Worm (Caenorhabditis elegans): Measurements from ENCODE around the gene F38B6.8.

The F38B6.8 gene

ce11 chrX:6705156-6705555, 22.6 kb upstream of the F38B6.8 start:
- TF ChIP-seq Y79H2A.3 (GFP tag; conservative IDR thresholded peaks at IDR 0.05) (no peak), lsy-27 (tag; optimal IDR thresholded peaks at IDR 0.05; ENCODE audit: borderline replicate concordance, insufficient read depth) (no peak), K11D2.4 (GFP tag; IDR thresholded peaks at IDR 0.05) (no peak), ceh-58 (GFP tag; IDR thresholded peaks at IDR 0.05) (no peak), rcor-1 (GFP tag; IDR thresholded peaks at IDR 0.05) (no peak), nhr-90 (tag; optimal IDR thresholded peaks at IDR 0.05) (no peak), F39B2.1 (GFP tag; IDR thresholded peaks at IDR 0.05) (no peak), rec-8 (tag; optimal IDR thresholded peaks at IDR 0.05) (no peak), lsl-1 (GFP tag; optimal IDR thresholded peaks at IDR 0.05) (no peak), egrh-3 (GFP tag; IDR thresholded peaks at IDR 0.05) (no peak), nhr-80 (tag; optimal IDR thresholded peaks at IDR 0.05) (no peak), ztf-28 (GFP tag; IDR thresholded peaks at IDR 0.05) (no peak)

- TF ChIP-seq nhr-27 (tag; optimal IDR thresholded peaks at IDR 0.05): no peak
- TF ChIP-seq K11D2.4 (GFP tag; IDR thresholded peaks at IDR 0.05): 0 out of 2 replicates have a peak, but pooled peaks have one; percentile 20
- TF ChIP-seq sea-2 (GFP tag; IDR thresholded peaks at IDR 0.05): 0 out of 2 replicates have a peak, but pooled peaks have one; percentile 30
- 0 out of 2 replicates have a peak, but pooled peaks have one; percentile 33 for TF ChIP-seq hsf-1 (GFP tag; IDR thresholded peaks at IDR 0.05)
Observed at ce11 chrX:6702249-6702648, 19.7 kb upstream of the F38B6.8 start, which contains the start of gene acr-2. acr-2 (plus strand) TSS chrX:6702549.

- no peak for TF ChIP-seq bed-2 (GFP tag; IDR thresholded peaks at IDR 0.05)
- no peak for TF ChIP-seq ztf-28 (GFP tag; IDR thresholded peaks at IDR 0.05)
- no peak for TF ChIP-seq pha-4 (tag; optimal IDR thresholded peaks at IDR 0.05)
- TF ChIP-seq hmg-20 (GFP tag; IDR thresholded peaks at IDR 0.05): no peak
- no peak for TF ChIP-seq lin-35 (GFP tag; optimal IDR thresholded peaks at IDR 0.05)
Observed at ce11 chrX:6698267-6698666, 15.7 kb upstream of the F38B6.8 start, which contains the start of the genes F38B6.7 and F38B6.2. F38B6.7 (minus strand) TSS chrX:6698367. F38B6.2 (plus strand) TSS chrX:6698533.

DNA sequence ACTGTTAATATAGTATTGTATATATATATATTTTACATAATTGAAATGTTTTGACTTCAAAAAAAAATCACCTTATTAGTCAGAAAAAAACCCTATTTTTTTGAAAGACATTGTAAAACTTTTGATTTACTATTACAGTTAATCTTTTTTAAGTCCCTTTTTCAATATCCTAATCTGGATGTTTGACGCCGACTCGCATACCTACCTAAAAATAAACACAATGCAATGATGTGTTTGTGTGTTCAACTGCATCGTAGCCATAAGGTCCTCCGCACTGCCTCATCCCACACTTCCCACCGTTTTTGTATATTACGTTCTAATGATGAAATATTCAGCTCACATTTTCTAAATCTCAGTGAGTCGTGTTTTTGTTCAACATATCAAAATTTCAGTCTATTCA, 10.7 kb upstream of the F38B6.8 start, which contains the start of gene F38B6.3:
TSS of gene F38B6.3 (plus strand) at position 301 of the 400 bp plus-strand sequence.
- TF ChIP-seq ceh-100 (GFP tag; IDR thresholded peaks at IDR 0.05) (no peak), T26A5.8 (tag; optimal IDR thresholded peaks at IDR 0.05) (no peak), K11D2.4 (GFP tag; IDR thresholded peaks at IDR 0.05) (no peak), egl-18 (GFP tag; IDR thresholded peaks at IDR 0.05) (no peak), ztf-6 (GFP tag; IDR thresholded peaks at IDR 0.05) (no peak), nhr-120 (GFP tag; IDR thresholded peaks at IDR 0.05) (no peak), ama-1 (optimal IDR thresholded peaks at IDR 0.05) (no peak), ama-1 (GFP tag; optimal IDR thresholded peaks at IDR 0.05) (no peak), F55B11.4 (tag; optimal IDR thresholded peaks at IDR 0.05; ENCODE audit: borderline replicate concordance, insufficient read depth) (no peak), Y56A3A.18 (GFP tag; IDR thresholded peaks at IDR 0.05) (no peak), pbrm-1 (GFP tag; IDR thresholded peaks at IDR 0.05) (no peak), madf-6 (GFP tag; IDR thresholded peaks at IDR 0.05) (no peak), atf-7 (tag; optimal IDR thresholded peaks at IDR 0.05) (no peak), mel-28 (tag; optimal IDR thresholded peaks at IDR 0.05; ENCODE audit: borderline replicate concordance) (no peak), egl-44 (GFP tag; IDR thresholded peaks at IDR 0.05) (no peak), F37B4.10 (GFP tag; IDR thresholded peaks at IDR 0.05) (no peak), tlf-1 (GFP tag; optimal IDR thresholded peaks at IDR 0.05) (no peak)

All from whole organism, young adult.